Worm (Caenorhabditis elegans) whole organism, mixed stage, embryonic: ENCODE results near the gene T23B5.3.

Experiments used
- blmp-1 ChIP-seq: fragments of 150-350 bp; optimal IDR thresholded peaks from 2 replicates; lab custom pipeline; 2014; ENCODE audit warnings: missing biosample characterization, missing genetic modification characterization
- ceh-43 ChIP-seq: fragments of 200-800 bp; sonication (Bioruptor generic); optimal IDR thresholded peaks from 2 replicates; lab custom pipeline; 2018; ENCODE audit warnings: mild to moderate bottlenecking, missing genetic modification characterization, moderate library complexity, missing compliant biosample characterization
- flh-1 ChIP-seq: fragments of 200-800 bp; sonication (Bioruptor generic); optimal IDR thresholded peaks from 2 replicates; lab custom pipeline; 2018; ENCODE audit warnings: mild to moderate bottlenecking, missing genetic modification characterization, moderate library complexity, missing compliant biosample characterization
- ham-2 ChIP-seq: fragments of 200-800 bp; sonication (Bioruptor generic); optimal IDR thresholded peaks from 2 replicates; lab custom pipeline; 2018; ENCODE audit warnings: mild to moderate bottlenecking, missing genetic modification characterization, missing compliant biosample characterization
- lin-13 ChIP-seq: fragments of 150-350 bp; optimal IDR thresholded peaks from 2 replicates; lab custom pipeline; 2014; ENCODE audit warnings: missing biosample characterization, missing genetic modification characterization
- lin-32 ChIP-seq: fragments of 200-800 bp; sonication (Bioruptor generic); optimal IDR thresholded peaks from 2 replicates; lab custom pipeline; 2018; ENCODE audit warnings: mild to moderate bottlenecking, missing genetic modification characterization, missing compliant biosample characterization
- lsy-2 ChIP-seq: fragments of 150-350 bp; optimal IDR thresholded peaks from 2 replicates; lab custom pipeline; 2014; ENCODE audit warnings: missing biosample characterization, missing genetic modification characterization
- mls-2 ChIP-seq: sonication (generic microtip); optimal IDR thresholded peaks from 2 replicates; lab custom pipeline; 2016; ENCODE audit warnings: mild to moderate bottlenecking, missing genetic modification characterization, moderate library complexity, missing compliant biosample characterization
- nhr-12 ChIP-seq: fragments of 150-350 bp; optimal IDR thresholded peaks from 2 replicates; lab custom pipeline; 2014; ENCODE audit warnings: missing biosample characterization, missing genetic modification characterization
- nhr-28 ChIP-seq: fragments of 150-350 bp; optimal IDR thresholded peaks from 2 replicates; lab custom pipeline; 2014; ENCODE audit warnings: missing biosample characterization, missing genetic modification characterization
- nhr-76 ChIP-seq: sonication (generic microtip); optimal IDR thresholded peaks from 2 replicates; lab custom pipeline; 2017; ENCODE audit warnings: missing biosample characterization, missing genetic modification characterization
- snpc-4 ChIP-seq: fragments of 150-350 bp; optimal IDR thresholded peaks from 2 replicates; lab custom pipeline; 2014; ENCODE audit warnings: missing biosample characterization, missing genetic modification characterization
- unc-39 ChIP-seq: fragments of 150-350 bp; optimal IDR thresholded peaks from 2 replicates; lab custom pipeline; 2014; ENCODE audit warnings: missing biosample characterization, missing genetic modification characterization
- unc-62 ChIP-seq: fragments of 150-350 bp; optimal IDR thresholded peaks from 2 replicates; lab custom pipeline; 2014; ENCODE audit warnings: missing biosample characterization, missing genetic modification reagents, missing genetic modification characterization

DNA sequence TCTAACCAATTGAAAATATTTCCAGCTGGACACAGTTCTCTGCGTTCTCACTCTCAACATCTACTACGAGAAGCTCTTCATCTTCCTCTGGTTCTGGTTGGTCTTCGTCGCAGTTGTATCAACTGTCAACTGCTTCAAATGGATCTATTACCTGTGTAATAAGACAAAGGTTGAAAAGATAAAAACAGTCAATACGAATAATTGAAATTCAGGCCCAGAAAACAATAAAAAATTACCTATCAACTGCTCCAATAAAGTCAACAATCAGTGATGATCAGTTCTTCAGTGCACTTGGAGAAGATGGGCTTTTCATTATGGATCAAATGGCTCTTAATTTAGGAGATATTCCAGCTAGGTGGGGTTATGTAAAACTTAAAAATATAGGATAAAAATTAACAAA, 60.3 kb downstream of the T23B5.3 start:
- TF ChIP-seq lsy-2 (tag; lab: Kevin White, UChicago) = no peak
- no peak for TF ChIP-seq snpc-4
- no peak for TF ChIP-seq nhr-28 (tag; lab: Kevin White, UChicago)
- no peak for TF ChIP-seq mls-2 (tag; lab: Kevin White, UChicago)
- no peak for TF ChIP-seq ceh-43 (GFP tag; lab: Kevin White, UChicago)
- TF ChIP-seq ham-2 (GFP tag; lab: Kevin White, UChicago) = no peak
- TF ChIP-seq unc-62 (GFP tag; lab: Kevin White, UChicago) = no peak
- TF ChIP-seq nhr-12 = no peak
- TF ChIP-seq flh-1 (GFP tag; lab: Kevin White, UChicago) = no peak
- TF ChIP-seq nhr-76 (tag; lab: Kevin White, UChicago) = no peak
- no peak for TF ChIP-seq lin-32
- no peak for TF ChIP-seq unc-39
- TF ChIP-seq blmp-1 (tag; lab: Kevin White, UChicago) = no peak
- no peak for TF ChIP-seq lin-13 (tag; lab: Kevin White, UChicago)
